Worm (Caenorhabditis elegans) whole organism, L1 larva: Measurements from ENCODE around the gene txt-9.

ENCODE experiments used
- C34B4.2 ChIP-seq: sonication (generic microtip); optimal IDR thresholded peaks from 2 replicates; lab custom pipeline; 2017; ENCODE audit warnings: mild to moderate bottlenecking, missing genetic modification characterization, missing compliant biosample characterization
- aly-2 ChIP-seq: fragments of 150-350 bp; optimal IDR thresholded peaks from 2 replicates; lab custom pipeline; 2014; ENCODE audit warnings: missing biosample characterization, missing genetic modification characterization
- ces-1 ChIP-seq: fragments of 150-350 bp; optimal IDR thresholded peaks from 2 replicates; lab custom pipeline; 2014; ENCODE audit warnings: missing biosample characterization, missing genetic modification reagents, missing genetic modification characterization
- efl-3 ChIP-seq: fragments of 200-800 bp; sonication (Bioruptor generic); optimal IDR thresholded peaks from 2 replicates; lab custom pipeline; 2018; ENCODE audit warnings: mild to moderate bottlenecking, missing genetic modification characterization, missing compliant biosample characterization
- hpl-2 ChIP-seq: fragments of 150-350 bp; optimal IDR thresholded peaks from 2 replicates; lab custom pipeline; 2014; ENCODE audit warnings: missing biosample characterization, missing genetic modification reagents, missing genetic modification characterization
- isw-1 ChIP-seq: fragments of 200-800 bp; sonication (Bioruptor generic); IDR thresholded peaks from 2 replicates; pipeline ENCODE4 v1.3.6; 2022; ENCODE audit warnings: missing genetic modification characterization, missing compliant biosample characterization
- jun-1 ChIP-seq: fragments of 150-350 bp; optimal IDR thresholded peaks from 2 replicates; lab custom pipeline; 2014; ENCODE audit warnings: missing biosample characterization, missing genetic modification reagents, missing genetic modification characterization
- lin-13 ChIP-seq: fragments of 150-350 bp; optimal IDR thresholded peaks from 2 replicates; lab custom pipeline; 2014; ENCODE audit warnings: missing biosample characterization, missing genetic modification reagents, missing genetic modification characterization
- lir-3 ChIP-seq: sonication (generic microtip); optimal IDR thresholded peaks from 2 replicates; lab custom pipeline; 2016; ENCODE audit warnings: mild to moderate bottlenecking, missing genetic modification characterization, moderate library complexity, missing compliant biosample characterization; ENCODE audit not compliant: poor library complexity
- lsy-2 ChIP-seq, 2 experiments: fragments of 150-350 bp; optimal IDR thresholded peaks; 2 replicates each; lab custom pipeline; 2014; ENCODE audit warnings: missing biosample characterization in 2 of 2, missing genetic modification characterization in 2 of 2
- nhr-237 ChIP-seq: fragments of 150-350 bp; optimal IDR thresholded peaks from 2 replicates; lab custom pipeline; 2014; ENCODE audit warnings: missing biosample characterization, missing genetic modification characterization
- nhr-90 ChIP-seq: sonication (generic microtip); optimal IDR thresholded peaks from 2 replicates; lab custom pipeline; 2016; ENCODE audit warnings: mild to moderate bottlenecking, missing genetic modification characterization, missing compliant biosample characterization; ENCODE audit not compliant: poor library complexity
- skn-1 ChIP-seq: fragments of 150-350 bp; optimal IDR thresholded peaks from 2 replicates; lab custom pipeline; 2014; ENCODE audit warnings: missing biosample characterization, missing genetic modification characterization
- ztf-4 ChIP-seq: fragments of 150-350 bp; optimal IDR thresholded peaks from 2 replicates; lab custom pipeline; 2014; ENCODE audit warnings: missing biosample characterization, missing genetic modification characterization

DNA sequence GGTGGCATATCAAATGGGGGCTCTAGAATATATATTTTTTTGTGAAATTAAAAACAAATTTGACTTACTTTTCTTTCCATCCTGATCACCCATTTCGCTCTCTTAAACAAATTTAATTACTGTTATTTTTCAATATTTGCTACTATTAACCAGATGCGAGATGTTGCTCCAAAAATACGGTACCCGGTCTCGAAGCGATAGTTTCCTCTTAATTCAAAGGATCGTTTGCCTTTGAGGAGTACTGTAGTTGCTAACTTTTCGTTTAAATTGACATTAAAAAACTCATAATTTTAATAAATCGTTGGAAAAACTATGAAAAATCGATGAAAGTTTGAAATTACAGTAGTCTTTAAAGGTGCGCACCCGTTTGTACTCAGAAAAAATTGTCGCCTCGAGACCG, 2.2 kb upstream of the txt-9 start, which contains the start of gene C04G6.4:
- TF ChIP-seq ztf-4 (tag; lab: Kevin White, UChicago) (no peak), skn-1 (no peak), efl-3 (GFP tag; lab: Kevin White, UChicago) (no peak), nhr-90 (tag; lab: Kevin White, UChicago) (no peak), nhr-237 (no peak), lir-3 (tag; lab: Kevin White, UChicago) (no peak), C34B4.2 (tag; lab: Kevin White, UChicago) (no peak), lsy-2 (tag; optimal IDR thresholded peaks at IDR 0.05; lab: Kevin White, UChicago) (no peak), lin-13 (GFP tag; lab: Kevin White, UChicago) (no peak), aly-2 (no peak), jun-1 (no peak), ces-1 (GFP tag; lab: Kevin White, UChicago) (no peak), hpl-2 (no peak), isw-1 (GFP tag; lab: Robert Waterston, UW) (no peak)
